Worm (Caenorhabditis elegans): ENCODE data around the gene glb-20.
A peak's percentile ranks its signal among the peaks of the same experiment; 100 is the strongest.

glb-20 gene

DNA sequence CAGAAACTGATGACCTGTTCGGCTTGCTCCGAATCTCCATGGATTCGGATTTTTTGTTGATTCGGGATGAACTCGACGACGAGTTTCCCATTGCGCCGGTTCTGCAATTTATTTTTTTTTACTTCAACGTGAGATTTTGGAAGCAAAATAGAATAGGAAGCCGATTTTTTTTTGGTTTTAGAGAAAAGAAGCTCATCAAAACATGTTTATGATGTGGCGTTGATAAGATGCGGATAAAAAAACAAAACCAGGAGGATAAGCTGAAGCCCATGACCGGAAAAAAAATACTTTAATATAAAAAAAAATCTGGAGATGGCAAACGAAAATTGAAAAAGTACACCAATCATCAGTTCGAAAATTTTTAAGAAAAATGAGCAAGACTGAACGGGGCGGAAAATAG, at the start of gene glb-20:
glb-20 (minus strand) TSS at position 101 of the 400 bp plus-strand sequence.
- TF ChIP-seq ahr-1 (tag; optimal IDR thresholded peaks at IDR 0.05) (no peak), K02D7.2 (tag; optimal IDR thresholded peaks at IDR 0.05) (no peak), elt-4 (tag; optimal IDR thresholded peaks at IDR 0.05) (no peak), che-1 (tag; optimal IDR thresholded peaks at IDR 0.05) (no peak), Y22D7AL.16 (tag; optimal IDR thresholded peaks at IDR 0.05) (no peak), gmeb-2 (tag; optimal IDR thresholded peaks at IDR 0.05) (no peak), hlh-13 (GFP tag; optimal IDR thresholded peaks at IDR 0.05) (no peak), ceh-2 (tag; optimal IDR thresholded peaks at IDR 0.05) (no peak), C38D4.7 (GFP tag; optimal IDR thresholded peaks at IDR 0.05) (no peak), ceh-22 (tag; optimal IDR thresholded peaks at IDR 0.05) (no peak), pros-1 (tag; optimal IDR thresholded peaks at IDR 0.05) (no peak), tbx-2 (tag; optimal IDR thresholded peaks at IDR 0.05) (no peak)

DNA sequence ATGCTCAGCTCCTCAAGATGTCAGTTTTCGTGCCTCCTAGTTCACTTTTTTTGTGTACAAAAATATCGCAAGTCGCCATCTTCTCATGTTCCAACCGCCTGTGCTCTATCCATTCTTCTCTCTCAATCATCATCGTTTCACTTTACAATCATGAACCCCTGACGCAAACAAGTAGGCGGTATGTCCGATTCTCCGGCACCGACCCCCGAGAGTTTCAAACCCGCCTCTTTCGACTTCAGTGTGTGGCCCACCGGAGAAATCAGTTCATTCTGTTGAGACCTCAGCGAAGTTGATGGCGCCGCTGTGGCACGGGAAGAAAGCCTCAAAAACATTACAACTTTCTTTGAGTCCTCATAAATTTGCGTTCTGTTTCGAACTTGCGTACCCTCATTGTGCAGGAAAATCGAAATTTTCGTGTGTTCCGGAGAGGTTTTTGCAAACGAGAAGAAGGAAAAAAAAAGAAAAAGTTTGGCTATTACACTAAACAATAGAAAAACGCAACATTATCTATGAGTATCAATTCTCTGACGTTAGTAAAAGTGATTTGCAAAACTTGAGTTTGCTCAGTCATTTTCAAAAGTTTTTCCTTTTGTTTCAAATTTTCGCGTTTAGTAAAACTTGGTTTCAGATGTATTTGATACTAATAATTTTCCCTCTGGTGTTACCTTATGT, 49.1 kb upstream of the glb-20 start, which contains the start of gene F54B11.9:
F54B11.9 (plus strand) TSS at position 622 of the 672 bp plus-strand sequence.
- peak; percentile 96 for TF ChIP-seq sdc-2 (tag; optimal IDR thresholded peaks at IDR 0.05)
- TF ChIP-seq ceh-18 (tag; optimal IDR thresholded peaks at IDR 0.05): peak; percentile 40
- no peak for TF ChIP-seq ref-2 (tag; optimal IDR thresholded peaks at IDR 0.05)

DNA sequence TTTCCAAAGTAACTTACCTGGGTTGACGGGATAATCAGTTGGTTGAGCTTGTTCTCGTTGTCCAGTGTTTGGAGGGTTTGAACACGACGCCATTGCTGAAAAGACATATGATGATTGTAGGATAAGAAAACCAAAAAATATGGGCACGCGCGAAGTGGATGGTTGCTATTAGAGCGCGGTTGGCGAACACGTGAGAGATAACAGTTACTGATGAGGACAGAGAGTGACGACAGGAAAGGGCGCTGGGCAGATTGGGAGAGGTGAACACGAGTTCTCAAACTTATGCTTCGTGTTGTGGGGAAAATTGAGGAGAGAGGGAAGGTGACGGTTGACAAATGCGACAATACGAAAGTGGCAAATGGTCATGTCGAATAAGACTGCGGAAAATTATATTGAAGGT, 47.9 kb upstream of the glb-20 start, which contains the start of gene F54B11.8:
F54B11.8 (minus strand) TSS at position 101 of the 400 bp plus-strand sequence.
- TF ChIP-seq ceh-30 (tag; optimal IDR thresholded peaks at IDR 0.05) (no peak), ceh-31 (tag; optimal IDR thresholded peaks at IDR 0.05) (no peak), hlh-30 (tag; optimal IDR thresholded peaks at IDR 0.05; ENCODE audit: insufficient read depth) (no peak), lim-6 (tag; optimal IDR thresholded peaks at IDR 0.05) (no peak), ceh-48 (tag; optimal IDR thresholded peaks at IDR 0.05) (no peak)

DNA sequence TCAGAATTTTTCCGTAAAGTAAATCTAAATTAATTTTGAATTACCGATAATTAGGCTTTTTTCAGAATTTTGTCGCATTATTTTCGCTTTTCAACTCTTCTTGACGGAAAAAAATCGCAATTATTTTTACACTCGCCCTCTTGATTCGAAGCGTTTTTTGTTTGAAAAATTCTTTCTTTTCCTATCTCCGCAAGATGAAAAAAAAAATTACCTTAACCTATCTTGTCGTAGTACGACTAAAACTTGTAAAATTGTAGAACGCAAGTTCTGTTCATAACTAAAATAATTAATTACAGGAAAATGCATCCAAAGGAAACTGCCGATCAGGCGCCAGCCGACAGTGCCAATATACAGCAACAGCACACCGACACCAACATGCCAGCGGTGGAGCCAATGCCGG, 44.2 kb upstream of the glb-20 start, which contains the start of gene F54B11.7:
F54B11.7 (plus strand) TSS at position 301 of the 400 bp plus-strand sequence.
- TF ChIP-seq unc-42 (tag; optimal IDR thresholded peaks at IDR 0.05) (no peak), ceh-45 (GFP tag; IDR thresholded peaks at IDR 0.05) (no peak), pqm-1 (tag; optimal IDR thresholded peaks at IDR 0.05) (no peak), ztf-16 (tag; optimal IDR thresholded peaks at IDR 0.05) (no peak), sox-4 (tag; optimal IDR thresholded peaks at IDR 0.05) (no peak), tbx-2 (tag; optimal IDR thresholded peaks at IDR 0.05) (no peak), hlh-30 (tag; optimal IDR thresholded peaks at IDR 0.05; ENCODE audit: insufficient read depth) (no peak), dmd-4 (tag; optimal IDR thresholded peaks at IDR 0.05; ENCODE audit: borderline replicate concordance) (no peak), eyg-1 (tag; optimal IDR thresholded peaks at IDR 0.05) (no peak), elt-4 (tag; optimal IDR thresholded peaks at IDR 0.05) (no peak), unc-86 (tag; optimal IDR thresholded peaks at IDR 0.05) (no peak), che-1 (tag; optimal IDR thresholded peaks at IDR 0.05) (no peak), unc-3 (GFP tag; conservative IDR thresholded peaks at IDR 0.05) (no peak), unc-3 (tag; optimal IDR thresholded peaks at IDR 0.05) (no peak), hlh-8 (tag; optimal IDR thresholded peaks at IDR 0.05) (no peak), fkh-6 (tag; optimal IDR thresholded peaks at IDR 0.05) (no peak), rnt-1 (tag; optimal IDR thresholded peaks at IDR 0.05) (no peak), pag-3 (tag; optimal IDR thresholded peaks at IDR 0.05; ENCODE audit: borderline replicate concordance) (no peak), pat-9 (tag; optimal IDR thresholded peaks at IDR 0.05) (no peak)

DNA sequence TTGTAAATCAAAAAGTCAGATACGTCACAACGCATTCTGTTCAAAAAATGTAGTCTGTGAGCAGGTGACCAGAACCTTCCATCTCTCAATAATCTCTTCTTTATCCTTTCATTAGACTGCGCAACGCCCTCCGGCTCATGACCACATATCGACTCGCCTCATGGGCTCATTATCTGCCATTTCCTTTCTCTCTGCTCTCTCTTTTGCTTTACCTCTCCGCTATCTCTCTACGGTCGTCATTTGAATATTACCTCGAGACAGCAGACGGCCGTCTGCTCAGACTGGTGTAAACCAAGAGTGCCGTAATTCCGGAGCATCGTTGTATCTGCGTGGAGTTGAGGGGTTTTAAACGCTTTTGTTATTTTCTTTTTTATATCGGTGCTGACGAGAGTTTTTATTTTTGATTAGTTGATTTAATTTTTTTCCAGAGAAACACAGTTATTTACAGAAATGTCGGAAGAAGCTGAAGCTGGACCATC, 42.1 kb upstream of the glb-20 start, which contains the start of gene bra-1:
bra-1 (plus strand) TSS at position 429 of the 479 bp plus-strand sequence.
- peak; percentile 81 for TF ChIP-seq ceh-31 (tag; optimal IDR thresholded peaks at IDR 0.05)
- peak; percentile 58 for TF ChIP-seq unc-55 (GFP tag; optimal IDR thresholded peaks at IDR 0.05)
- TF ChIP-seq ceh-6 (GFP tag; optimal IDR thresholded peaks at IDR 0.05): no peak
- TF ChIP-seq ref-2 (tag; optimal IDR thresholded peaks at IDR 0.05): peak; percentile 32
- peak; percentile 16 for TF ChIP-seq ttx-3 (tag; optimal IDR thresholded peaks at IDR 0.05)
- TF ChIP-seq ceh-18 (tag; optimal IDR thresholded peaks at IDR 0.05): peak; percentile 21
- TF ChIP-seq hlh-6 (tag; optimal IDR thresholded peaks at IDR 0.05): peak; percentile 46
- peak; percentile 75 for TF ChIP-seq tbx-2 (tag; optimal IDR thresholded peaks at IDR 0.05)
- TF ChIP-seq nfya-1 (tag; optimal IDR thresholded peaks at IDR 0.05): peak; percentile 58
- peak; percentile 17 for TF ChIP-seq ceh-2 (tag; optimal IDR thresholded peaks at IDR 0.05)
- TF ChIP-seq sdc-2 (tag; optimal IDR thresholded peaks at IDR 0.05): peak; percentile 79
- peak; percentile 81 for TF ChIP-seq unc-42 (tag; optimal IDR thresholded peaks at IDR 0.05)
- TF ChIP-seq nhr-11 (tag; optimal IDR thresholded peaks at IDR 0.05): no peak
- TF ChIP-seq odd-2 (tag; optimal IDR thresholded peaks at IDR 0.05): no peak
- TF ChIP-seq C08G9.2 (tag; optimal IDR thresholded peaks at IDR 0.05): peak; percentile 15
- TF ChIP-seq hlh-30 (tag; optimal IDR thresholded peaks at IDR 0.05; ENCODE audit: insufficient read depth): peak; percentile 94
- peak; percentile 26 for TF ChIP-seq unc-86 (tag; optimal IDR thresholded peaks at IDR 0.05)
- TF ChIP-seq lim-6 (tag; optimal IDR thresholded peaks at IDR 0.05): peak; percentile 64
